Fruit fly (Drosophila melanogaster): Measurements from ENCODE around the gene CG14937.
A peak's percentile ranks its signal among the peaks of the same experiment; 100 is the strongest.

The CG14937 gene

DNA sequence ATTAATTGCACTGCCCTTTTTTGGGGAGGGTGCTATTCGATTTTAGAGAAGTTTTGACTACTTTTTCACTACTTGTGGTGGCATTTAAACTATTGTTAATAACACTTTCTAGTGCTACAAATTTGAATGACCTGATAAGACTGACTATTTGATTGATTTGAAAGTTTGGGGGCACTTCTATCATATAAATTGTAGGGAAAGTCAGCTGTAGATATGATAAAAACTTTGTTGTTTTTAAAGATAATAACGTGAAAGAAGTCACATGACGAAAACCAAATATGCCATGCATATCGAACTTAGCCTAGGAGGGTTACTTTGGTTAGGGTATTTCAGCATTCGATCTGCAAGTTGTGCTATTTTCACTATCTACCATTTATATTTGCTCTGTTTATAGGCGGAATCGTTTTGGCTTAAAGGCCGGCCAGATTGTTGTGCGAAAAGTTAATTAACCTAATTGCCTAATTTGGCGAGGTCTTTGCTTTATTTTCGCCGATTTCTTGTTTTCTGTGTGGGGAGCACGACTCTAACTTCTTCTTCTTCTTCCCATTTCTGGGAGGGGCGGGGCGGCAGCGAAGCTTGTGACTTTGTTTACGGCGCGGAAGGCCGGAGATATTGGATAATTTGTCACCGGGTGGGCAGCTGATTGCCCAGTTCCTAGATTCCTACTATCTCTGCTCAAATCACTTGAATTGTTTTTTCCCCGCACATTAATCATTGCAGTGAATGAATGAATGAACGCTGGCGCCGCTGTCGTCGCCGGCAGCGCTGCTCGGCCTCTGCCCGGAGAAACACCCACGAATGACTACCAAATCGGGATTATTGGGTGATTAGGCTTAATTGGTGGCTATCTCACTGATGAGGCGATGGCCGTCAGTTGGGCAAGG lies 19.1 kb upstream of the CG14937 start:
- TF ChIP-seq sug (tag; optimal IDR thresholded peaks at IDR 0.05): peak; percentile 11
- TF ChIP-seq shn (GFP tag; optimal IDR thresholded peaks at IDR 0.05): no peak
- TF ChIP-seq Asciz (GFP tag; optimal IDR thresholded peaks at IDR 0.05): no peak
- TF ChIP-seq gce (GFP tag; IDR thresholded peaks at IDR 0.05): no peak
- no peak for TF ChIP-seq oc (tag; optimal IDR thresholded peaks at IDR 0.05)
- no peak for TF ChIP-seq gro (GFP tag; optimal IDR thresholded peaks at IDR 0.05)
- TF ChIP-seq Oaz (GFP tag; IDR thresholded peaks at IDR 0.05): no peak
- no peak for TF ChIP-seq CG15601 (tag; optimal IDR thresholded peaks at IDR 0.05)
- no peak for TF ChIP-seq ab (GFP tag; optimal IDR thresholded peaks at IDR 0.05)
- no peak for TF ChIP-seq CHES-1-like (GFP tag; optimal IDR thresholded peaks at IDR 0.05)
- no peak for TF ChIP-seq PHDP (tag; optimal IDR thresholded peaks at IDR 0.05)
- TF ChIP-seq chn (GFP tag; optimal IDR thresholded peaks at IDR 0.05): no peak
- no peak for TF ChIP-seq CG32767 (GFP tag; IDR thresholded peaks at IDR 0.05)
- TF ChIP-seq Fer2 (tag; optimal IDR thresholded peaks at IDR 0.05): no peak
- peak; percentile 28 for TF ChIP-seq D (optimal IDR thresholded peaks at IDR 0.05)
- no peak for TF ChIP-seq D (GFP tag; optimal IDR thresholded peaks at IDR 0.05)
- TF ChIP-seq Med (GFP tag): peak; percentile 33
- no peak for TF ChIP-seq CG15269 (tag; optimal IDR thresholded peaks at IDR 0.05)
- no peak for TF ChIP-seq Bgb (GFP tag; IDR thresholded peaks at IDR 0.05; ENCODE audit: partially characterized antibody)
- TF ChIP-seq CG13624 (GFP tag; optimal IDR thresholded peaks at IDR 0.05): no peak
- no peak for TF ChIP-seq CG7271 (tag; optimal IDR thresholded peaks at IDR 0.05)
- peak; percentile 8 for TF ChIP-seq CG7839 (tag; optimal IDR thresholded peaks at IDR 0.05)
- no peak for TF ChIP-seq eyg (GFP tag; optimal IDR thresholded peaks at IDR 0.05)
- TF ChIP-seq Adf1 (GFP tag; IDR thresholded peaks at IDR 0.05): peak; percentile 98
- no peak for TF ChIP-seq Opbp (GFP tag; IDR thresholded peaks at IDR 0.05; ENCODE audit: partially characterized antibody)
- no peak for TF ChIP-seq Nf-YB (GFP tag; optimal IDR thresholded peaks at IDR 0.05)
- TF ChIP-seq CG7357 (GFP tag; IDR thresholded peaks at IDR 0.05): no peak
- no peak for TF ChIP-seq fd102C (GFP tag; optimal IDR thresholded peaks at IDR 0.05)
- TF ChIP-seq dmrt99B (tag; optimal IDR thresholded peaks at IDR 0.05): no peak
- TF ChIP-seq CG1792 (GFP tag; optimal IDR thresholded peaks at IDR 0.05): no peak
- peak; percentile 5 for TF ChIP-seq D19B (GFP tag; optimal IDR thresholded peaks at IDR 0.05)
- TF ChIP-seq crol (GFP tag; IDR thresholded peaks at IDR 0.05): peak; percentile 85
- TF ChIP-seq cas (GFP tag; IDR thresholded peaks at IDR 0.05): no peak
- TF ChIP-seq Mad (GFP tag; optimal IDR thresholded peaks at IDR 0.05): no peak
- TF ChIP-seq ftz-f1 (GFP tag; optimal IDR thresholded peaks at IDR 0.05): no peak
- TF ChIP-seq Blimp-1 (GFP tag; optimal IDR thresholded peaks at IDR 0.05): no peak
- no peak for TF ChIP-seq kay (GFP tag; optimal IDR thresholded peaks at IDR 0.05)
- no peak for TF ChIP-seq Fer1 (GFP tag; optimal IDR thresholded peaks at IDR 0.05)
- TF ChIP-seq scrt (GFP tag; optimal IDR thresholded peaks at IDR 0.05): no peak
- TF ChIP-seq sens (GFP tag): peak; percentile 57
- TF ChIP-seq MBD-R2 (GFP tag; IDR thresholded peaks at IDR 0.05): peak; percentile 43; the same call in 1 of the 2 replicates
- TF ChIP-seq Sin3A (optimal IDR thresholded peaks at IDR 0.05): no peak
- TF ChIP-seq vfl (GFP tag; optimal IDR thresholded peaks at IDR 0.05): no peak
- TF ChIP-seq CG2678 (tag; optimal IDR thresholded peaks at IDR 0.05): peak; percentile 15
- TF ChIP-seq crp (GFP tag; optimal IDR thresholded peaks at IDR 0.05): no peak
- TF ChIP-seq Ptx1 (GFP tag; IDR thresholded peaks at IDR 0.05): no peak
- TF ChIP-seq hb (GFP tag; IDR thresholded peaks at IDR 0.05; ENCODE audit: partially characterized antibody): peak; percentile 50; the same call in 1 of the 3 replicates
- TF ChIP-seq CG4617 (GFP tag; optimal IDR thresholded peaks at IDR 0.05; ENCODE audit: borderline replicate concordance): peak; percentile 68
- 0 out of 3 replicates have a peak, but pooled peaks have one; percentile 17 for TF ChIP-seq row (GFP tag; IDR thresholded peaks at IDR 0.05)
